Fruit fly (Drosophila melanogaster) S2 (cell line): Measurements from ENCODE around the gene CG7785.

ENCODE experiments used
- CG8478 ChIP-seq: fragments of >200 bp; optimal IDR thresholded peaks from 2 replicates; lab custom pipeline; 2018
- CTCF ChIP-seq, 2 experiments: fragments of >200 bp; optimal IDR thresholded peaks; 2 replicates each; lab custom pipeline; 2018

dm6 chr3R:18043579-18043978 lies 22.2 kb downstream of the CG7785 start:
- TF ChIP-seq CTCF (optimal IDR thresholded peaks at IDR 0.05; lab: Kevin White, UChicago) (no peak), CG8478 (lab: Kevin White, UChicago) (no peak)
